Fruit fly (Drosophila melanogaster) whole organism, wandering third instar larva: Measurements from ENCODE around the gene mRpS21.

Source experiments
- Abd-B ChIP-seq: fragments of >200 bp; optimal IDR thresholded peaks from 2 replicates; lab custom pipeline; 2017; ENCODE audit warnings: missing biosample characterization, missing genetic modification characterization
- CG9705 ChIP-seq: fragments of 200-800 bp; sonication (Bioruptor generic); optimal IDR thresholded peaks from 2 replicates; lab custom pipeline; 2018; ENCODE audit warnings: missing biosample characterization, mild to moderate bottlenecking, missing genetic modification characterization
- Dif ChIP-seq: fragments of 200-275, 200-300 bp; sonication (Bioruptor generic); optimal IDR thresholded peaks from 2 replicates; lab custom pipeline; 2018; ENCODE audit warnings: missing biosample characterization, missing genetic modification characterization; ENCODE audit not compliant: partially characterized antibody
- GATAd ChIP-seq: sonication (Bioruptor generic); optimal IDR thresholded peaks from 2 replicates; lab custom pipeline; 2016; ENCODE audit warnings: missing biosample characterization, missing genetic modification characterization
- HLH106 ChIP-seq: fragments of 200-800 bp; optimal IDR thresholded peaks from 3 replicates; lab custom pipeline; 2019; ENCODE audit warnings: missing biosample characterization, mild to moderate bottlenecking, missing genetic modification characterization, moderate library complexity
- Hr78 ChIP-seq: fragments of >200 bp; optimal IDR thresholded peaks from 2 replicates; lab custom pipeline; 2017; ENCODE audit warnings: missing biosample characterization, missing genetic modification characterization
- Hr83 ChIP-seq: fragments of 200-300 bp; sonication (Bioruptor generic); optimal IDR thresholded peaks from 2 replicates; lab custom pipeline; 2016; ENCODE audit warnings: missing biosample characterization, mild to moderate bottlenecking, missing genetic modification characterization, moderate library complexity; ENCODE audit not compliant: poor library complexity, severe bottlenecking
- Jra ChIP-seq: sonication (Bioruptor generic); optimal IDR thresholded peaks from 2 replicates; lab custom pipeline; 2016; ENCODE audit warnings: missing biosample characterization, missing genetic modification characterization
- Myc ChIP-seq: fragments of >200 bp; optimal IDR thresholded peaks from 2 replicates; lab custom pipeline; 2017
- OdsH ChIP-seq: fragments of 200-800 bp; sonication (Bioruptor generic); optimal IDR thresholded peaks from 2 replicates; lab custom pipeline; 2016; ENCODE audit warnings: missing biosample characterization, mild to moderate bottlenecking, missing genetic modification characterization
- Rel ChIP-seq, 2 experiments: fragments of 200-800 bp; sonication (Bioruptor generic) in 1 of 2; optimal IDR thresholded peaks; 2 replicates in 1 of 2; 3 replicates in 1 of 2; lab custom pipeline; 2016 to 2019; ENCODE audit warnings: mild to moderate bottlenecking in 2 of 2, missing biosample characterization in 2 of 2, missing genetic modification characterization in 2 of 2, moderate library complexity in 1 of 2
- Sp1 ChIP-seq: fragments of 200-800 bp; sonication (Bioruptor generic); optimal IDR thresholded peaks from 3 replicates; lab custom pipeline; 2019; ENCODE audit warnings: missing biosample characterization, mild to moderate bottlenecking, missing genetic modification characterization, moderate library complexity
- Vsx2 ChIP-seq: fragments of 200-300, 225-300 bp; sonication (Bioruptor generic); optimal IDR thresholded peaks from 2 replicates; lab custom pipeline; 2018; ENCODE audit warnings: missing biosample characterization, missing genetic modification characterization; ENCODE audit not compliant: partially characterized antibody
- br ChIP-seq: fragments of 200-800 bp; sonication (Bioruptor generic); optimal IDR thresholded peaks from 2 replicates; lab custom pipeline; 2016; ENCODE audit warnings: missing biosample characterization, missing genetic modification characterization
- brk ChIP-seq: fragments of 200-800 bp; sonication (Bioruptor generic); optimal IDR thresholded peaks from 2 replicates; lab custom pipeline; 2016; ENCODE audit warnings: missing biosample characterization, mild to moderate bottlenecking, missing genetic modification characterization
- dmrt93B ChIP-seq: fragments of 200-800 bp; sonication (Bioruptor generic); optimal IDR thresholded peaks from 2 replicates; lab custom pipeline; 2018; ENCODE audit warnings: missing biosample characterization, mild to moderate bottlenecking, missing genetic modification characterization
- foxo ChIP-seq, 2 experiments: fragments of 200-800 bp; sonication (Bioruptor generic); optimal IDR thresholded peaks; 2 replicates in 1 of 2; 3 replicates in 1 of 2; lab custom pipeline; 2016 to 2017; ENCODE audit warnings: missing biosample characterization in 2 of 2, missing genetic modification characterization in 2 of 2
- fru ChIP-seq: fragments of 200-800 bp; sonication (Bioruptor generic); optimal IDR thresholded peaks from 3 replicates; lab custom pipeline; 2016; ENCODE audit warnings: missing biosample characterization, mild to moderate bottlenecking, missing genetic modification characterization
- h ChIP-seq: fragments of 200-800 bp; sonication (Bioruptor generic); optimal IDR thresholded peaks from 3 replicates; lab custom pipeline; 2016; ENCODE audit warnings: missing biosample characterization, mild to moderate bottlenecking, missing genetic modification characterization
- jim ChIP-seq: fragments of 175-275, 200-325 bp; sonication (Bioruptor generic); optimal IDR thresholded peaks from 2 replicates; lab custom pipeline; 2016; ENCODE audit warnings: missing biosample characterization, mild to moderate bottlenecking, missing genetic modification characterization
- lola ChIP-seq: fragments of >200 bp; optimal IDR thresholded peaks from 2 replicates; lab custom pipeline; 2017; ENCODE audit warnings: missing biosample characterization, missing genetic modification characterization
- pan ChIP-seq: fragments of >200 bp; optimal IDR thresholded peaks from 2 replicates; lab custom pipeline; 2017
- psq ChIP-seq: fragments of 200-800 bp; sonication (Bioruptor generic); optimal IDR thresholded peaks from 3 replicates; lab custom pipeline; 2017; ENCODE audit warnings: missing biosample characterization, mild to moderate bottlenecking, missing genetic modification characterization, moderate library complexity
- rgr ChIP-seq: fragments of 200-800 bp; sonication (Bioruptor generic); optimal IDR thresholded peaks from 3 replicates; lab custom pipeline; 2016; ENCODE audit warnings: missing biosample characterization, mild to moderate bottlenecking, missing genetic modification characterization
- sage ChIP-seq: fragments of 200-800 bp; sonication (Bioruptor generic); optimal IDR thresholded peaks from 2 replicates; lab custom pipeline; 2016; ENCODE audit warnings: missing biosample characterization, mild to moderate bottlenecking, missing genetic modification characterization
- sv ChIP-seq: fragments of 200-800 bp; sonication (Bioruptor generic); optimal IDR thresholded peaks from 3 replicates; lab custom pipeline; 2016; ENCODE audit warnings: missing biosample characterization, missing genetic modification characterization
- tai ChIP-seq: sonication (Bioruptor generic); optimal IDR thresholded peaks from 2 replicates; lab custom pipeline; 2016; ENCODE audit warnings: missing biosample characterization, missing genetic modification characterization
- usp ChIP-seq: fragments of >200 bp; optimal IDR thresholded peaks from 2 replicates; lab custom pipeline; 2017; ENCODE audit warnings: missing biosample characterization, missing genetic modification characterization
- woc ChIP-seq: sonication (Bioruptor generic); optimal IDR thresholded peaks from 2 replicates; lab custom pipeline; 2016; ENCODE audit warnings: missing biosample characterization, mild to moderate bottlenecking, missing genetic modification characterization

Gene mRpS21

dm6 chr3R:13390490-13390889, 8.9 kb upstream of the mRpS21 start:
- TF ChIP-seq Rel (GFP tag; optimal IDR thresholded peaks at IDR 0.05; lab: Kevin White, UChicago) (no peak), Rel (tag; optimal IDR thresholded peaks at IDR 0.05; lab: Kevin White, UChicago) (no peak), fru (GFP tag; lab: Kevin White, UChicago) (peak; percentile 18)

dm6 chr3R:13388160-13388870, 6.7 kb upstream of the mRpS21 start, which contains the start of gene CG9799:
Gene CG9799, minus strand, starts transcription at chr3R:13388709.
- TF ChIP-seq Myc, result peak; percentile 14
- no peak for TF ChIP-seq jim

- no peak for TF ChIP-seq dmrt93B
- no peak for TF ChIP-seq sv
- no peak for TF ChIP-seq brk (GFP tag; lab: Kevin White, UChicago)
- no peak for TF ChIP-seq Jra (GFP tag; lab: Kevin White, UChicago)
- TF ChIP-seq woc (GFP tag; lab: Kevin White, UChicago), result no peak
- no peak for TF ChIP-seq HLH106 (tag; lab: Kevin White, UChicago)
- no peak for TF ChIP-seq usp (GFP tag; lab: Kevin White, UChicago)
- TF ChIP-seq OdsH (GFP tag; lab: Kevin White, UChicago), result no peak
- no peak for TF ChIP-seq Hr78 (GFP tag; lab: Kevin White, UChicago)
- no peak for TF ChIP-seq br (GFP tag; lab: Kevin White, UChicago)
- TF ChIP-seq Vsx2 (GFP tag; lab: Kevin White, UChicago), result no peak
These were observed 3.5 kb upstream of the mRpS21 start for dm6 chr3R:13385105-13385504.

dm6 chr3R:13382656-13383142, 1.1 kb upstream of the mRpS21 start:
- peak; percentile 99 for TF ChIP-seq psq
- no peak for TF ChIP-seq rgr
- peak; percentile 56 for TF ChIP-seq lola

- TF ChIP-seq dmrt93B (no peak), HLH106 (tag; lab: Kevin White, UChicago) (no peak), sage (GFP tag; lab: Kevin White, UChicago) (no peak), h (no peak), Dif (GFP tag; lab: Kevin White, UChicago) (no peak), foxo (GFP tag; optimal IDR thresholded peaks at IDR 0.05; lab: Kevin White, UChicago) (no peak), br (GFP tag; lab: Kevin White, UChicago) (no peak), Hr83 (GFP tag; lab: Kevin White, UChicago) (no peak), Abd-B (GFP tag; lab: Kevin White, UChicago) (no peak), tai (GFP tag; lab: Kevin White, UChicago) (no peak), psq (no peak), GATAd (GFP tag; lab: Kevin White, UChicago) (no peak)
- TF ChIP-seq, all 38 proteins: peak for 0
These were observed 1.9 kb downstream of the mRpS21 start, which contains the start of the genes CG9813 and CG8870 for dm6 chr3R:13379675-13380074. Gene CG9813, minus strand, starts transcription at chr3R:13379775. Gene CG8870, plus strand, starts transcription at chr3R:13379842.

- TF ChIP-seq Abd-B (GFP tag; lab: Kevin White, UChicago) (no peak), woc (GFP tag; lab: Kevin White, UChicago) (no peak), CG9705 (GFP tag; lab: Kevin White, UChicago) (no peak), foxo (GFP tag; optimal IDR thresholded peaks at IDR 0.05; lab: Kevin White, UChicago) (no peak), Sp1 (GFP tag; lab: Kevin White, UChicago) (no peak), Vsx2 (GFP tag; lab: Kevin White, UChicago) (no peak), brk (GFP tag; lab: Kevin White, UChicago) (no peak), pan (no peak)
These were observed 6.7 kb downstream of the mRpS21 start for dm6 chr3R:13374913-13375312.
